Worm (Caenorhabditis elegans) whole organism, L1 larva: ENCODE data around the gene C15H11.10.

Source experiments
- C04F5.9 ChIP-seq: sonication (generic microtip); optimal IDR thresholded peaks from 2 replicates; lab custom pipeline; 2016; ENCODE audit warnings: missing genetic modification characterization, missing compliant biosample characterization
- C16A3.4 ChIP-seq: fragments of 150-350 bp; optimal IDR thresholded peaks from 2 replicates; lab custom pipeline; 2014; ENCODE audit warnings: missing biosample characterization, missing genetic modification characterization
- F16B12.6 ChIP-seq: fragments of 150-350 bp; optimal IDR thresholded peaks from 2 replicates; lab custom pipeline; 2014; ENCODE audit warnings: missing biosample characterization, missing genetic modification characterization
- blmp-1 ChIP-seq: fragments of 150-350 bp; optimal IDR thresholded peaks from 2 replicates; lab custom pipeline; 2014; ENCODE audit warnings: missing biosample characterization, missing genetic modification characterization
- ceh-8 ChIP-seq: fragments of 200-800 bp; sonication (Bioruptor generic); optimal IDR thresholded peaks from 2 replicates; lab custom pipeline; 2018; ENCODE audit warnings: mild to moderate bottlenecking, missing genetic modification characterization, moderate library complexity, missing compliant biosample characterization
- ceh-82 ChIP-seq, 3 experiments: fragments of 150-350 bp in 1 of 3; sonication (generic microtip) in 2 of 3; optimal IDR thresholded peaks; 2 replicates each; lab custom pipeline; 2014 to 2017; ENCODE audit warnings: missing biosample characterization in 3 of 3, missing genetic modification characterization in 3 of 3
- ceh-90 ChIP-seq: sonication (generic microtip); optimal IDR thresholded peaks from 2 replicates; lab custom pipeline; 2016; ENCODE audit warnings: missing genetic modification characterization, missing compliant biosample characterization
- dpl-1 ChIP-seq, 3 experiments: fragments of 150-350 bp in 2 of 3; sonication (generic microtip) in 1 of 3; optimal IDR thresholded peaks; 2 replicates each; lab custom pipeline; 2014 to 2017; ENCODE audit warnings: missing biosample characterization in 3 of 3, missing genetic modification characterization in 3 of 3, missing genetic modification reagents in 3 of 3
- dsc-1 ChIP-seq: sonication (generic microtip); optimal IDR thresholded peaks from 2 replicates; lab custom pipeline; 2016; ENCODE audit warnings: mild to moderate bottlenecking, missing genetic modification characterization, missing compliant biosample characterization
- efl-1 ChIP-seq, 4 experiments: fragments of 150-350 bp; optimal IDR thresholded peaks in 3 of 4; peaks in 1 of 4; 1 replicate in 1 of 4; 2 replicates in 3 of 4; lab custom pipeline; 2014; ENCODE audit warnings: missing biosample characterization in 2 of 4, missing genetic modification characterization in 2 of 4, missing genetic modification reagents in 2 of 4
- efl-3 ChIP-seq: fragments of 200-800 bp; sonication (Bioruptor generic); optimal IDR thresholded peaks from 2 replicates; lab custom pipeline; 2018; ENCODE audit warnings: mild to moderate bottlenecking, missing genetic modification characterization, missing compliant biosample characterization
- egl-13 ChIP-seq: sonication (generic microtip); optimal IDR thresholded peaks from 2 replicates; lab custom pipeline; 2016; ENCODE audit warnings: missing genotype, missing genetic modification reagents, missing genetic modification characterization, missing compliant biosample characterization
- ets-5 ChIP-seq: fragments of 200-800 bp; sonication (Bioruptor generic); IDR thresholded peaks from 2 replicates; pipeline ENCODE4 v1.3.6; 2022; ENCODE audit warnings: missing genetic modification characterization, missing compliant biosample characterization
- fos-1 ChIP-seq: fragments of 150-350 bp; optimal IDR thresholded peaks from 2 replicates; lab custom pipeline; 2014; ENCODE audit warnings: missing biosample characterization, missing genetic modification characterization
- grh-1 ChIP-seq: fragments of 200-800 bp; sonication (Bioruptor generic); IDR thresholded peaks from 2 replicates; pipeline ENCODE4 v1.3.6; 2022; ENCODE audit warnings: missing genetic modification reagents, missing genetic modification characterization, missing compliant biosample characterization
- isw-1 ChIP-seq: fragments of 200-800 bp; sonication (Bioruptor generic); IDR thresholded peaks from 2 replicates; pipeline ENCODE4 v1.3.6; 2022; ENCODE audit warnings: missing genetic modification characterization, missing compliant biosample characterization
- lin-13 ChIP-seq: fragments of 150-350 bp; optimal IDR thresholded peaks from 2 replicates; lab custom pipeline; 2014; ENCODE audit warnings: missing biosample characterization, missing genetic modification reagents, missing genetic modification characterization
- lin-15B ChIP-seq: fragments of 150-350 bp; sonication (generic microtip); optimal IDR thresholded peaks from 3 replicates; lab custom pipeline; 2014; ENCODE audit warnings: missing biosample characterization, missing genetic modification characterization
- lin-35 ChIP-seq, 2 experiments: fragments of 150-350 bp; optimal IDR thresholded peaks; 2 replicates each; lab custom pipeline; 2014; ENCODE audit warnings: missing biosample characterization in 2 of 2, missing genetic modification characterization in 2 of 2, missing genetic modification reagents in 2 of 2
- lin-39 ChIP-seq: fragments of 150-350 bp; optimal IDR thresholded peaks from 2 replicates; lab custom pipeline; 2014; ENCODE audit warnings: missing biosample characterization, missing genetic modification reagents, missing genetic modification characterization
- lir-3 ChIP-seq: sonication (generic microtip); optimal IDR thresholded peaks from 2 replicates; lab custom pipeline; 2016; ENCODE audit warnings: mild to moderate bottlenecking, missing genetic modification characterization, moderate library complexity, missing compliant biosample characterization; ENCODE audit not compliant: poor library complexity
- lsy-2 ChIP-seq, 2 experiments: fragments of 150-350 bp; optimal IDR thresholded peaks; 2 replicates each; lab custom pipeline; 2014; ENCODE audit warnings: missing biosample characterization in 2 of 2, missing genetic modification characterization in 2 of 2
- mab-9 ChIP-seq: fragments of 200-800 bp; sonication (Bioruptor generic); IDR thresholded peaks from 2 replicates; pipeline ENCODE4 v1.3.6; 2022; ENCODE audit warnings: missing genetic modification reagents, missing genetic modification characterization, missing compliant biosample characterization
- mdl-1 ChIP-seq, 2 experiments: fragments of 150-350 bp; optimal IDR thresholded peaks; 2 replicates each; lab custom pipeline; 2014 to 2017; ENCODE audit warnings: missing biosample characterization in 2 of 2, missing genetic modification characterization in 2 of 2, inconsistent platforms in 1 of 2
- nhr-19 ChIP-seq: fragments of 200-800 bp; sonication (Bioruptor generic); conservative IDR thresholded peaks from 2 replicates; pipeline ENCODE4 v1.3.6; 2022; ENCODE audit warnings: missing genetic modification characterization, missing compliant biosample characterization
- nhr-20 ChIP-seq: sonication (generic microtip); optimal IDR thresholded peaks from 2 replicates; lab custom pipeline; 2016; ENCODE audit warnings: mild to moderate bottlenecking, missing genetic modification characterization, missing compliant biosample characterization
- nhr-237 ChIP-seq: fragments of 150-350 bp; optimal IDR thresholded peaks from 2 replicates; lab custom pipeline; 2014; ENCODE audit warnings: missing biosample characterization, missing genetic modification characterization
- nhr-28 ChIP-seq: fragments of 150-350 bp; optimal IDR thresholded peaks from 2 replicates; lab custom pipeline; 2014; ENCODE audit warnings: missing biosample characterization, missing genetic modification characterization
- nhr-47 ChIP-seq: sonication (generic microtip); optimal IDR thresholded peaks from 2 replicates; lab custom pipeline; 2016; ENCODE audit warnings: mild to moderate bottlenecking, missing genetic modification characterization, moderate library complexity, missing compliant biosample characterization
- nhr-71 ChIP-seq: sonication (generic microtip); optimal IDR thresholded peaks from 2 replicates; lab custom pipeline; 2016; ENCODE audit warnings: mild to moderate bottlenecking, missing genetic modification characterization, moderate library complexity, missing compliant biosample characterization
- nhr-76 ChIP-seq: sonication (generic microtip); optimal IDR thresholded peaks from 2 replicates; lab custom pipeline; 2017; ENCODE audit warnings: missing biosample characterization, missing genetic modification characterization
- nhr-84 ChIP-seq: sonication (generic microtip); optimal IDR thresholded peaks from 2 replicates; lab custom pipeline; 2017; ENCODE audit warnings: missing biosample characterization, missing genetic modification characterization
- nhr-90 ChIP-seq: sonication (generic microtip); optimal IDR thresholded peaks from 2 replicates; lab custom pipeline; 2016; ENCODE audit warnings: mild to moderate bottlenecking, missing genetic modification characterization, missing compliant biosample characterization; ENCODE audit not compliant: poor library complexity
- pax-3 ChIP-seq: fragments of 200-800 bp; sonication (Bioruptor generic); optimal IDR thresholded peaks from 2 replicates; lab custom pipeline; 2018; ENCODE audit warnings: mild to moderate bottlenecking, missing genetic modification characterization, moderate library complexity, missing compliant biosample characterization
- pqm-1 ChIP-seq: sonication (generic microtip); optimal IDR thresholded peaks from 3 replicates; lab custom pipeline; 2017; ENCODE audit warnings: missing biosample characterization, missing genetic modification characterization
- rnt-1 ChIP-seq: sonication (generic microtip); optimal IDR thresholded peaks from 2 replicates; lab custom pipeline; 2016; ENCODE audit warnings: mild to moderate bottlenecking, missing genetic modification characterization, moderate library complexity, missing compliant biosample characterization
- snpc-4 ChIP-seq: fragments of 150-350 bp; optimal IDR thresholded peaks from 2 replicates; lab custom pipeline; 2014; ENCODE audit warnings: missing biosample characterization, missing genetic modification characterization
- snu-23 ChIP-seq: sonication (generic microtip); optimal IDR thresholded peaks from 2 replicates; lab custom pipeline; 2016; ENCODE audit warnings: missing genetic modification characterization, missing compliant biosample characterization
- sox-4 ChIP-seq: sonication (generic microtip); optimal IDR thresholded peaks from 2 replicates; lab custom pipeline; 2016; ENCODE audit warnings: missing genetic modification characterization, missing compliant biosample characterization
- swsn-7 ChIP-seq: sonication (generic microtip); optimal IDR thresholded peaks from 2 replicates; lab custom pipeline; 2016; ENCODE audit warnings: missing genetic modification characterization, missing compliant biosample characterization
- tbx-2 ChIP-seq: sonication (generic microtip); optimal IDR thresholded peaks from 2 replicates; lab custom pipeline; 2016; ENCODE audit warnings: missing genetic modification characterization, missing compliant biosample characterization
- tlp-1 ChIP-seq: fragments of 150-350 bp; optimal IDR thresholded peaks from 2 replicates; lab custom pipeline; 2014; ENCODE audit warnings: missing biosample characterization, missing genetic modification characterization
- unc-130 ChIP-seq: fragments of 150-350 bp; optimal IDR thresholded peaks from 2 replicates; lab custom pipeline; 2017; ENCODE audit warnings: missing biosample characterization, missing genetic modification characterization, inconsistent platforms
- unc-98 ChIP-seq: fragments of 200-800 bp; sonication (Bioruptor generic); IDR thresholded peaks from 2 replicates; pipeline ENCODE4 v1.3.6; 2022; ENCODE audit warnings: missing genetic modification characterization, missing compliant biosample characterization
- vab-15 ChIP-seq: sonication (generic microtip); optimal IDR thresholded peaks from 2 replicates; lab custom pipeline; 2017; ENCODE audit warnings: missing genotype, mild to moderate bottlenecking, missing genetic modification characterization, missing compliant biosample characterization
- xbp-1 ChIP-seq: sonication (generic microtip); optimal IDR thresholded peaks from 2 replicates; lab custom pipeline; 2016; ENCODE audit warnings: missing genetic modification characterization, missing compliant biosample characterization
- ztf-11 ChIP-seq, 2 experiments: sonication (generic microtip); optimal IDR thresholded peaks; 2 replicates each; lab custom pipeline; 2016 to 2017; ENCODE audit warnings: missing genetic modification characterization in 2 of 2, missing biosample characterization in 1 of 2, missing compliant biosample characterization in 1 of 2

The C15H11.10 gene

ce11 chrV:14421325-14421724 is 29.4 kb downstream of the C15H11.10 start, which contains the start of gene dhs-22:
TSS of gene dhs-22 (minus strand) at chrV:14421440.
- TF ChIP-seq nhr-237 (tag; lab: Kevin White, UChicago) (no peak), tlp-1 (tag; lab: Kevin White, UChicago) (no peak), lir-3 (tag; lab: Kevin White, UChicago) (no peak), lin-39 (tag; lab: Kevin White, UChicago) (no peak), dpl-1 (GFP tag; optimal IDR thresholded peaks at IDR 0.05; lab: Kevin White, UChicago) (no peak), nhr-28 (tag; lab: Kevin White, UChicago) (no peak), efl-3 (GFP tag; lab: Kevin White, UChicago) (no peak)
- TF ChIP-seq, all 84 proteins: peak for 0

ce11 chrV:14422317-14422716 is 30.4 kb downstream of the C15H11.10 start, which contains the start of gene pas-1:
TSS of gene pas-1 (minus strand) at chrV:14422618.
- TF ChIP-seq efl-1 (optimal IDR thresholded peaks at IDR 0.05; lab: Kevin White, UChicago) (no peak), efl-1 (GFP tag; optimal IDR thresholded peaks at IDR 0.05 in 1 of 2; lab: Kevin White, UChicago) (peak in 1 of 2 experiments; percentile 10), nhr-90 (no peak)

- peak; percentile 25 for TF ChIP-seq ceh-90 (tag; lab: Kevin White, UChicago)
- no peak for TF ChIP-seq mab-9 (GFP tag; lab: Robert Waterston, UW)
- TF ChIP-seq ceh-82 (tag; optimal IDR thresholded peaks at IDR 0.05; lab: Kevin White, UChicago) = peak in 1 of 3 experiments; percentile 24
- TF ChIP-seq rnt-1 (tag; lab: Kevin White, UChicago) = peak; percentile 42
- TF ChIP-seq pax-3 (tag; lab: Kevin White, UChicago) = peak; percentile 92
- TF ChIP-seq snu-23 (GFP tag; lab: Kevin White, UChicago) = peak; percentile 57
- TF ChIP-seq fos-1 (tag; lab: Kevin White, UChicago) = no peak
- TF ChIP-seq mdl-1 (tag; optimal IDR thresholded peaks at IDR 0.05; lab: Kevin White, UChicago) = no peak
- no peak for TF ChIP-seq egl-13 (tag; lab: Kevin White, UChicago)
- peak; percentile 67 for TF ChIP-seq nhr-47 (tag; lab: Kevin White, UChicago)
- no peak for TF ChIP-seq grh-1
- TF ChIP-seq ets-5 (GFP tag; lab: Robert Waterston, UW) = no peak
- peak; percentile 59 for TF ChIP-seq C16A3.4 (tag; lab: Kevin White, UChicago)
- peak; percentile 56 for TF ChIP-seq nhr-20 (tag; lab: Kevin White, UChicago)
- TF ChIP-seq unc-130 (tag; lab: Kevin White, UChicago) = peak; percentile 1
- peak; percentile 44 for TF ChIP-seq tbx-2
- 0 out of 2 replicates have a peak, but pooled peaks have one; percentile 44 for TF ChIP-seq unc-98
- peak; percentile 31 for TF ChIP-seq lin-15B (tag; lab: Kevin White, UChicago)
- TF ChIP-seq lin-13 (GFP tag; lab: Kevin White, UChicago) = peak; percentile 12
- TF ChIP-seq sox-4 = peak; percentile 29
- TF ChIP-seq xbp-1 (tag; lab: Kevin White, UChicago) = peak; percentile 55
- TF ChIP-seq snpc-4 (tag; lab: Kevin White, UChicago) = no peak
- no peak for TF ChIP-seq tlp-1 (tag; lab: Kevin White, UChicago)
- TF ChIP-seq nhr-71 (tag; lab: Kevin White, UChicago) = peak; percentile 62
- TF ChIP-seq lin-35 (GFP tag; optimal IDR thresholded peaks at IDR 0.05; lab: Kevin White, UChicago) = peak; percentile 27 to 76
- peak; percentile 27 for TF ChIP-seq F16B12.6 (tag; lab: Kevin White, UChicago)
- TF ChIP-seq blmp-1 (tag; lab: Kevin White, UChicago) = no peak
- TF ChIP-seq swsn-7 (tag; lab: Kevin White, UChicago) = peak; percentile 29
- TF ChIP-seq nhr-90 = peak; percentile 49
- TF ChIP-seq isw-1 (GFP tag; lab: Robert Waterston, UW) = peak; percentile 32; the same call in 1 of the 2 replicates
- TF ChIP-seq vab-15 (tag; lab: Kevin White, UChicago) = peak; percentile 50
- TF ChIP-seq nhr-19 (GFP tag; lab: Robert Waterston, UW) = 0 out of 2 replicates have a peak, but pooled peaks have one; percentile 5
- TF ChIP-seq lsy-2 (tag; optimal IDR thresholded peaks at IDR 0.05; lab: Kevin White, UChicago) = peak; percentile 27 to 71
- peak; percentile 42 for TF ChIP-seq dsc-1 (tag; lab: Kevin White, UChicago)
- no peak for TF ChIP-seq C04F5.9
- peak; percentile 52 to 58 for TF ChIP-seq efl-1 (optimal IDR thresholded peaks at IDR 0.05; lab: Kevin White, UChicago)
- peak; percentile 50 to 78 for TF ChIP-seq efl-1 (GFP tag; optimal IDR thresholded peaks at IDR 0.05 in 1 of 2; lab: Kevin White, UChicago)
- TF ChIP-seq pqm-1 (tag; lab: Kevin White, UChicago) = no peak
- peak; percentile 68 for TF ChIP-seq lir-3 (tag; lab: Kevin White, UChicago)
- TF ChIP-seq ceh-8 (GFP tag; lab: Kevin White, UChicago) = no peak
- no peak for TF ChIP-seq nhr-76
- TF ChIP-seq nhr-84 (tag; lab: Kevin White, UChicago) = no peak
- peak in 1 of 2 experiments; percentile 64 for TF ChIP-seq ztf-11 (tag; optimal IDR thresholded peaks at IDR 0.05; lab: Kevin White, UChicago)
These were observed 31.3 kb downstream of the C15H11.10 start, which contains the start of gene rpoa-12 for ce11 chrV:14423268-14423667. TSS of gene rpoa-12 (minus strand) at chrV:14423304.
